Worm (Caenorhabditis elegans) whole organism, L3 larva: ENCODE results near the gene F40F11.3.

Experiments used
- lsy-12 ChIP-seq: sonication (generic microtip); optimal IDR thresholded peaks from 2 replicates; lab custom pipeline; 2016; ENCODE audit warnings: mild to moderate bottlenecking, missing genetic modification characterization, missing compliant biosample characterization
- unc-39 ChIP-seq: sonication (generic microtip); optimal IDR thresholded peaks from 4 replicates; lab custom pipeline; 2017; ENCODE audit warnings: missing biosample characterization, missing genetic modification characterization
- unc-62 ChIP-seq: fragments of 150-350 bp; sonication (generic microtip); optimal IDR thresholded peaks from 4 replicates; lab custom pipeline; 2014; ENCODE audit warnings: missing biosample characterization, missing genetic modification reagents, missing genetic modification characterization
- zag-1 ChIP-seq: fragments of 150-350 bp; optimal IDR thresholded peaks from 2 replicates; lab custom pipeline; 2014; ENCODE audit warnings: missing biosample characterization, missing genetic modification characterization

- TF ChIP-seq zag-1, result no peak
- no peak for TF ChIP-seq unc-62 (GFP tag; lab: Kevin White, UChicago)
- no peak for TF ChIP-seq lsy-12 (tag; lab: Kevin White, UChicago)
- no peak for TF ChIP-seq unc-39 (tag; lab: Kevin White, UChicago)
Observed at ce11 chrIV:11638016-11638415, 44.2 kb upstream of the F40F11.3 start, which contains the start of gene rbm-17.
